Worm (Caenorhabditis elegans) whole organism, late embryonic: ENCODE results near the gene C08E3.1.

ENCODE experiments used
- K09A11.1 ChIP-seq: sonication (generic microtip); optimal IDR thresholded peaks from 2 replicates; lab custom pipeline; 2017; ENCODE audit warnings: antibody characterized with exemption, mild to moderate bottlenecking, missing genetic modification characterization, missing compliant biosample characterization; ENCODE audit not compliant: insufficient read depth
- ama-1 ChIP-seq: fragments of 150-350 bp; optimal IDR thresholded peaks from 2 replicates; lab custom pipeline; 2014
- fkh-10 ChIP-seq: fragments of 150-350 bp; optimal IDR thresholded peaks from 2 replicates; lab custom pipeline; 2014; ENCODE audit warnings: missing biosample characterization, missing genetic modification reagents, missing genetic modification characterization
- hlh-30 ChIP-seq: sonication (generic microtip); optimal IDR thresholded peaks from 2 replicates; lab custom pipeline; 2017; ENCODE audit warnings: antibody characterized with exemption, missing genetic modification characterization, missing compliant biosample characterization; ENCODE audit not compliant: insufficient read depth
- nhr-11 ChIP-seq: fragments of 150-350 bp; optimal IDR thresholded peaks from 2 replicates; lab custom pipeline; 2014; ENCODE audit warnings: missing biosample characterization, missing genetic modification characterization
- ref-2 ChIP-seq: sonication (generic microtip); optimal IDR thresholded peaks from 2 replicates; lab custom pipeline; 2016; ENCODE audit warnings: missing genetic modification characterization, missing compliant biosample characterization
- rnt-1 ChIP-seq: sonication (generic microtip); optimal IDR thresholded peaks from 2 replicates; lab custom pipeline; 2016; ENCODE audit warnings: missing genetic modification characterization, missing compliant biosample characterization
- syd-9 ChIP-seq: sonication (generic microtip); optimal IDR thresholded peaks from 2 replicates; lab custom pipeline; 2016; ENCODE audit warnings: mild to moderate bottlenecking, missing genetic modification characterization, moderate library complexity, missing compliant biosample characterization

DNA sequence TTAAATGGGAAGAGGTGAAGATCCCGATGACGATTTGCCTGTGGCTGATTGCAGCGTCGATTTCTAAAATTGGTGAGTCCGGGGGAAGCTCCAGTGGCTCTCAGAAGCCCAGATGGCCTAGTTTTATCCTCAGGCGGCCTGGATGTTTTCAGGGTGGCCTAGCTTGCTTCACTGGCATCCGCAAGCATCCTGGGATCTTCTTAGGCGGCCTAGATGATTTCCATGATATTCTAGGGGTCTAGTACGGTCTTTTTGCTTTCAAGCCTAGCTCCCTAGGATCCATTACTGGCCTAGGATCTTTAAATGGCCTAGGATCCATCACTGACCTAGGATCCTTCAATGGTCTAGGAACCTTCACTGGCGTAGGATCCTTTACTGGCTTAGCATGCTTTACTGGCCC lies 37.4 kb downstream of the C08E3.1 start:
- TF ChIP-seq ref-2 (tag; lab: Kevin White, UChicago) (no peak), fkh-10 (GFP tag; lab: Kevin White, UChicago) (no peak), rnt-1 (tag; lab: Kevin White, UChicago) (no peak), K09A11.1 (tag; lab: Kevin White, UChicago) (no peak), syd-9 (tag; lab: Kevin White, UChicago) (no peak), ama-1 (lab: Kevin White, UChicago) (no peak), nhr-11 (tag; lab: Kevin White, UChicago) (no peak), hlh-30 (tag; lab: Kevin White, UChicago) (no peak)
